Fruit fly (Drosophila melanogaster) whole organism, wandering third instar larva: Measurements from ENCODE around the gene TfIIEbeta.

Experiments used
- Abd-B ChIP-seq: fragments of >200 bp; optimal IDR thresholded peaks from 2 replicates; lab custom pipeline; 2017; ENCODE audit warnings: missing biosample characterization, missing genetic modification characterization
- CG32264 ChIP-seq: fragments of 200-800 bp; sonication (Bioruptor generic); optimal IDR thresholded peaks from 2 replicates; lab custom pipeline; 2016; ENCODE audit warnings: missing biosample characterization, missing genetic modification characterization
- CG9705 ChIP-seq: fragments of 200-800 bp; sonication (Bioruptor generic); optimal IDR thresholded peaks from 2 replicates; lab custom pipeline; 2018; ENCODE audit warnings: missing biosample characterization, mild to moderate bottlenecking, missing genetic modification characterization
- Dfd ChIP-seq: fragments of >200 bp; optimal IDR thresholded peaks from 2 replicates; lab custom pipeline; 2017; ENCODE audit warnings: missing biosample characterization, missing genetic modification characterization
- Dif ChIP-seq: fragments of 200-275, 200-300 bp; sonication (Bioruptor generic); optimal IDR thresholded peaks from 2 replicates; lab custom pipeline; 2018; ENCODE audit warnings: missing biosample characterization, missing genetic modification characterization; ENCODE audit not compliant: partially characterized antibody
- GATAd ChIP-seq: sonication (Bioruptor generic); optimal IDR thresholded peaks from 2 replicates; lab custom pipeline; 2016; ENCODE audit warnings: missing biosample characterization, missing genetic modification characterization
- HLH106 ChIP-seq: fragments of 200-800 bp; optimal IDR thresholded peaks from 3 replicates; lab custom pipeline; 2019; ENCODE audit warnings: missing biosample characterization, mild to moderate bottlenecking, missing genetic modification characterization, moderate library complexity
- Hnf4 ChIP-seq: fragments of 200-800 bp; sonication (Bioruptor generic); optimal IDR thresholded peaks from 2 replicates; lab custom pipeline; 2016; ENCODE audit warnings: missing biosample characterization, mild to moderate bottlenecking, missing genetic modification characterization
- Hr83 ChIP-seq: fragments of 200-300 bp; sonication (Bioruptor generic); optimal IDR thresholded peaks from 2 replicates; lab custom pipeline; 2016; ENCODE audit warnings: missing biosample characterization, mild to moderate bottlenecking, missing genetic modification characterization, moderate library complexity; ENCODE audit not compliant: poor library complexity, severe bottlenecking
- Jra ChIP-seq: sonication (Bioruptor generic); optimal IDR thresholded peaks from 2 replicates; lab custom pipeline; 2016; ENCODE audit warnings: missing biosample characterization, missing genetic modification characterization
- Mio ChIP-seq: sonication (Bioruptor generic); optimal IDR thresholded peaks from 2 replicates; lab custom pipeline; 2016; ENCODE audit warnings: missing biosample characterization, missing genetic modification characterization
- Myc ChIP-seq: fragments of >200 bp; optimal IDR thresholded peaks from 2 replicates; lab custom pipeline; 2017
- N ChIP-seq: fragments of >200 bp; optimal IDR thresholded peaks from 2 replicates; lab custom pipeline; 2018; ENCODE audit warnings: missing biosample characterization, missing external identifiers, missing genetic modification characterization
- OdsH ChIP-seq: fragments of 200-800 bp; sonication (Bioruptor generic); optimal IDR thresholded peaks from 2 replicates; lab custom pipeline; 2016; ENCODE audit warnings: missing biosample characterization, mild to moderate bottlenecking, missing genetic modification characterization
- Rel ChIP-seq, 2 experiments: fragments of 200-800 bp; sonication (Bioruptor generic) in 1 of 2; optimal IDR thresholded peaks; 2 replicates in 1 of 2; 3 replicates in 1 of 2; lab custom pipeline; 2016 to 2019; ENCODE audit warnings: mild to moderate bottlenecking in 2 of 2, missing biosample characterization in 2 of 2, missing genetic modification characterization in 2 of 2, moderate library complexity in 1 of 2
- Sp1 ChIP-seq: fragments of 200-800 bp; sonication (Bioruptor generic); optimal IDR thresholded peaks from 3 replicates; lab custom pipeline; 2019; ENCODE audit warnings: missing biosample characterization, mild to moderate bottlenecking, missing genetic modification characterization, moderate library complexity
- Vsx2 ChIP-seq: fragments of 200-300, 225-300 bp; sonication (Bioruptor generic); optimal IDR thresholded peaks from 2 replicates; lab custom pipeline; 2018; ENCODE audit warnings: missing biosample characterization, missing genetic modification characterization; ENCODE audit not compliant: partially characterized antibody
- br ChIP-seq: fragments of 200-800 bp; sonication (Bioruptor generic); optimal IDR thresholded peaks from 2 replicates; lab custom pipeline; 2016; ENCODE audit warnings: missing biosample characterization, missing genetic modification characterization
- brk ChIP-seq: fragments of 200-800 bp; sonication (Bioruptor generic); optimal IDR thresholded peaks from 2 replicates; lab custom pipeline; 2016; ENCODE audit warnings: missing biosample characterization, mild to moderate bottlenecking, missing genetic modification characterization
- dl ChIP-seq, 2 experiments: fragments of 175-275, 200-275 bp in 1 of 2; fragments of 200-275 bp in 1 of 2; sonication (Bioruptor generic); optimal IDR thresholded peaks; lab custom pipeline; 2018; ENCODE audit warnings: mild to moderate bottlenecking in 2 of 2, missing biosample characterization in 2 of 2, missing genetic modification characterization in 2 of 2, moderate library complexity in 2 of 2; ENCODE audit not compliant: partially characterized antibody in 2 of 2, insufficient read depth in 1 of 2
- dmrt93B ChIP-seq: fragments of 200-800 bp; sonication (Bioruptor generic); optimal IDR thresholded peaks from 2 replicates; lab custom pipeline; 2018; ENCODE audit warnings: missing biosample characterization, mild to moderate bottlenecking, missing genetic modification characterization
- dsf ChIP-seq: sonication (Bioruptor generic); optimal IDR thresholded peaks from 2 replicates; lab custom pipeline; 2016; ENCODE audit warnings: missing biosample characterization, missing genetic modification characterization, borderline replicate concordance
- ey ChIP-seq: fragments of 200-800 bp; sonication (Bioruptor generic); optimal IDR thresholded peaks from 2 replicates; lab custom pipeline; 2016; ENCODE audit warnings: missing biosample characterization, missing genetic modification characterization
- foxo ChIP-seq, 2 experiments: fragments of 200-800 bp; sonication (Bioruptor generic); optimal IDR thresholded peaks; 2 replicates in 1 of 2; 3 replicates in 1 of 2; lab custom pipeline; 2016 to 2017; ENCODE audit warnings: missing biosample characterization in 2 of 2, missing genetic modification characterization in 2 of 2
- fru ChIP-seq: fragments of 200-800 bp; sonication (Bioruptor generic); optimal IDR thresholded peaks from 3 replicates; lab custom pipeline; 2016; ENCODE audit warnings: missing biosample characterization, mild to moderate bottlenecking, missing genetic modification characterization
- h ChIP-seq: fragments of 200-800 bp; sonication (Bioruptor generic); optimal IDR thresholded peaks from 3 replicates; lab custom pipeline; 2016; ENCODE audit warnings: missing biosample characterization, mild to moderate bottlenecking, missing genetic modification characterization
- jim ChIP-seq: fragments of 175-275, 200-325 bp; sonication (Bioruptor generic); optimal IDR thresholded peaks from 2 replicates; lab custom pipeline; 2016; ENCODE audit warnings: missing biosample characterization, mild to moderate bottlenecking, missing genetic modification characterization
- lola ChIP-seq: fragments of >200 bp; optimal IDR thresholded peaks from 2 replicates; lab custom pipeline; 2017; ENCODE audit warnings: missing biosample characterization, missing genetic modification characterization
- pan ChIP-seq: fragments of >200 bp; optimal IDR thresholded peaks from 2 replicates; lab custom pipeline; 2017
- psq ChIP-seq: fragments of 200-800 bp; sonication (Bioruptor generic); optimal IDR thresholded peaks from 3 replicates; lab custom pipeline; 2017; ENCODE audit warnings: missing biosample characterization, mild to moderate bottlenecking, missing genetic modification characterization, moderate library complexity
- rgr ChIP-seq: fragments of 200-800 bp; sonication (Bioruptor generic); optimal IDR thresholded peaks from 3 replicates; lab custom pipeline; 2016; ENCODE audit warnings: missing biosample characterization, mild to moderate bottlenecking, missing genetic modification characterization
- sage ChIP-seq: fragments of 200-800 bp; sonication (Bioruptor generic); optimal IDR thresholded peaks from 2 replicates; lab custom pipeline; 2016; ENCODE audit warnings: missing biosample characterization, mild to moderate bottlenecking, missing genetic modification characterization
- sv ChIP-seq: fragments of 200-800 bp; sonication (Bioruptor generic); optimal IDR thresholded peaks from 3 replicates; lab custom pipeline; 2016; ENCODE audit warnings: missing biosample characterization, missing genetic modification characterization
- tai ChIP-seq: sonication (Bioruptor generic); optimal IDR thresholded peaks from 2 replicates; lab custom pipeline; 2016; ENCODE audit warnings: missing biosample characterization, missing genetic modification characterization
- usp ChIP-seq: fragments of >200 bp; optimal IDR thresholded peaks from 2 replicates; lab custom pipeline; 2017; ENCODE audit warnings: missing biosample characterization, missing genetic modification characterization
- woc ChIP-seq: sonication (Bioruptor generic); optimal IDR thresholded peaks from 2 replicates; lab custom pipeline; 2016; ENCODE audit warnings: missing biosample characterization, mild to moderate bottlenecking, missing genetic modification characterization

Gene TfIIEbeta

DNA sequence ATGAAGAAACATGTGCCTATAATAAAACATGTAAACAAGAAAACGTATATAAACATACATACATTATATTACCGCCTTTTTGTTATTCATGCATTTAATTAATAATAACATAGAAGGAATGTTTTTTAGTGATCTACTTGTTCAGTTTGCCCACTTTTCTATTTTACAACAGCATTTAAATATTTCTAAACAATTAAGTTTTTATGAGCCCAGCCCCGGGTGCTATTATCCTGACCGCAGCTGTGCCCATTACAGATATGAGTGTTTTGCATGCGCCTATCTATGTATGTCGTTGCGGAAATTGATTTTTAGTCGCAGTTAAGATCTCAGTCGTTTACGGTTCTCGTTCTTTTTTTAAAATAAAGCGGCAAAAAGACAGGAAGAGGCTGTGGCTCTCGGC lies 21.9 kb upstream of the TfIIEbeta start:
- no peak for TF ChIP-seq HLH106
- TF ChIP-seq sage (GFP tag; lab: Kevin White, UChicago): no peak
- TF ChIP-seq tai (GFP tag; lab: Kevin White, UChicago): no peak
- no peak for TF ChIP-seq Mio
- no peak for TF ChIP-seq h
- TF ChIP-seq dmrt93B (GFP tag; lab: Kevin White, UChicago): no peak
- no peak for TF ChIP-seq fru (GFP tag; lab: Kevin White, UChicago)
- no peak for TF ChIP-seq pan (lab: Kevin White, UChicago)

DNA sequence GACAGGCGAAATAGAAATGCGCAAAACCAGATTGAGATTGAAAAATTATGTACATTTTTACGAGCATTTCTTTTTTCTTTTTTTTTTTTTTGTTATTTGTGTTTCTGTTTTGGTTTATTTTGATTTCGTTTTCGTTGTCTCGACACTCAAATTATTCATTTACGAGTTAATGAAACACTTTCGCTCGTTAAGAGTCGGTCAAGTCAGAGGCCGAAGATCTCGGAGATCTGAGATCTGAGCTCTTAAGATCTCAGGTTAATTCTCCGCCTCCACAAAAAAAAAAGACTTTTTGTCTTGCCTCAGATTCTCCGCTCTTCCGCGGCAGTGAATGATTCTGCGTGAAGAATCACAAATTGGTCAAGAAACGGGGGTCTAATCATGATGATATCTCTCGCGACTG lies 21.0 kb upstream of the TfIIEbeta start:
- TF ChIP-seq Hr83 (GFP tag; lab: Kevin White, UChicago) (no peak), CG9705 (GFP tag; lab: Kevin White, UChicago) (no peak), Dif (GFP tag; lab: Kevin White, UChicago) (no peak), foxo (GFP tag; optimal IDR thresholded peaks at IDR 0.05; lab: Kevin White, UChicago) (no peak), dl (GFP tag; optimal IDR thresholded peaks at IDR 0.05; lab: Kevin White, UChicago; ENCODE audit: insufficient read depth in 1 of 2, partially characterized antibody in 2 of 2) (no peak), h (no peak), lola (GFP tag; lab: Kevin White, UChicago) (no peak), fru (GFP tag; lab: Kevin White, UChicago) (no peak), tai (GFP tag; lab: Kevin White, UChicago) (no peak), br (GFP tag; lab: Kevin White, UChicago) (no peak), Vsx2 (GFP tag; lab: Kevin White, UChicago) (no peak), N (GFP tag; lab: Kevin White, UChicago) (no peak), rgr (GFP tag; lab: Kevin White, UChicago) (no peak), OdsH (GFP tag; lab: Kevin White, UChicago) (no peak), sage (GFP tag; lab: Kevin White, UChicago) (no peak), dmrt93B (GFP tag; lab: Kevin White, UChicago) (no peak), HLH106 (no peak)

DNA sequence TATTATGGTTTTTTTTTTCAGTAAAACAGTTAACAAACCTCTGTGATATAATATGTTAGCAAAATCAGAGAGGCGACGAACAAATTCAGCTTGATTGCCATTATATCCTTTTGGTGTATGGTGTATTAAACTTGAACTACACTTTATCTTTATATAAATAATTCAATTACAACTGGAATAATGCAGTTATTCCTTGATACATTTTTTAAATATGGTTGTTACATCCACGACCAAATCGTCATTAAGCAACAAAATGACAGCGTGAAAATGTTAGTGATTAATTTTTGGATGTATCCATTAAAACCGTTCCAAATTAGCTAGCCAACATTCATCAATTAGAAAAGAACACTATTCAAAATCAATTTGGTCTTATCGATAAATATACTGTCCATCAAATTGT lies 19.4 kb upstream of the TfIIEbeta start, which contains the start of gene CG33764:
TSS of gene CG33764 (minus strand) at position 101 of the 400 bp plus-strand sequence.
- TF ChIP-seq HLH106: no peak

DNA sequence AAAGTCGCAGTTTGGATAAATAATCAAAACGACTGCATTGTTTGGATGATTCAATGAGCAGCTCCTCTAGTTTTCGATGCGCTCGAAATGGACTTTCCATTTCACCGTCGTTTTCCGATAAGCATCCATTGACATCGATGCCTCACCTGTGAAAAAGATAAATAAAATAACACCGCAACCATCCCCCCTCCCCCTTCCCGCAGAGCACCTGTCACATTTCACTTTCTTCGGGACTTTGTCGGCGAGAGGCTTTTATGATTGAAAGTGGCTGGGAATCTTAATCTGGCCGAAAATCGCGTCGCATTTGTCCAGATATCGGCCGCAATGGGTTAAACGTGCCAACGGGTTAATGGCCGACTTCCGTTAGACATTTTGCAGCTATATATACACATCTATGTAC lies 17.6 kb upstream of the TfIIEbeta start:
- TF ChIP-seq Rel (GFP tag; optimal IDR thresholded peaks at IDR 0.05; lab: Kevin White, UChicago) (no peak), Rel (tag; optimal IDR thresholded peaks at IDR 0.05; lab: Kevin White, UChicago) (no peak), Jra (GFP tag; lab: Kevin White, UChicago) (no peak), sv (GFP tag; lab: Kevin White, UChicago) (no peak), sage (GFP tag; lab: Kevin White, UChicago) (no peak), Myc (lab: Kevin White, UChicago) (no peak), Mio (no peak), Hnf4 (no peak), jim (GFP tag; lab: Kevin White, UChicago) (no peak), pan (lab: Kevin White, UChicago) (no peak), CG32264 (no peak), psq (no peak), Vsx2 (GFP tag; lab: Kevin White, UChicago) (no peak)
- TF ChIP-seq, all 38 proteins: peak for 0

DNA sequence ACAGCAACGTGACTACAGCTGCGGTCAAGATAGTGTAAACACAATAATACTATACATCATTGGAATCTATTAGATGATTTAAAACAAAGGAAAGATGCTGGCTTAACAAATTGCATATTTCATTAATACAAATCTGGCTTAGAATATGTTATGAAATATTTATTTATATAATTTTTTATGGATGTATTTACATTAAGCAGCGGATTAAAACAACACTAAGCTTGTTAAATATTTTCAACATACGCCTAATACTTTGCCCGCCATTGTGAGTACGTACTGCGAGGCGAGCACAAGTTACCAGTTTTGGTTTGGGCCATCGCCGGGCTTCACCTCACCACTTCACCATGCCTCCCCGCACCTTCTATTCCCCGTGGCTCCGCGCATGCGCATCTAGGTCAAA lies 16.9 kb upstream of the TfIIEbeta start:
- TF ChIP-seq lola (GFP tag; lab: Kevin White, UChicago) (no peak), CG32264 (no peak), CG9705 (GFP tag; lab: Kevin White, UChicago) (peak; percentile 61), Sp1 (peak; percentile 90), Hnf4 (peak; percentile 52), usp (GFP tag; lab: Kevin White, UChicago) (no peak), ey (GFP tag; lab: Kevin White, UChicago) (peak; percentile 55), OdsH (GFP tag; lab: Kevin White, UChicago) (peak; percentile 86), Myc (lab: Kevin White, UChicago) (no peak), GATAd (GFP tag; lab: Kevin White, UChicago) (no peak), Mio (no peak), fru (GFP tag; lab: Kevin White, UChicago) (peak; percentile 71), Dfd (no peak), h (peak; percentile 83), jim (GFP tag; lab: Kevin White, UChicago) (no peak), woc (GFP tag; lab: Kevin White, UChicago) (peak; percentile 53), pan (lab: Kevin White, UChicago) (no peak), foxo (GFP tag; optimal IDR thresholded peaks at IDR 0.05; lab: Kevin White, UChicago) (peak in 1 of 2 experiments; percentile 86), br (GFP tag; lab: Kevin White, UChicago) (peak; percentile 56), brk (GFP tag; lab: Kevin White, UChicago) (peak; percentile 55), HLH106 (peak; percentile 90), sage (GFP tag; lab: Kevin White, UChicago) (peak; percentile 47), N (GFP tag; lab: Kevin White, UChicago) (no peak), dsf (GFP tag; lab: Kevin White, UChicago) (no peak), psq (peak; percentile 75), Jra (GFP tag; lab: Kevin White, UChicago) (no peak), dmrt93B (GFP tag; lab: Kevin White, UChicago) (peak; percentile 75), Abd-B (GFP tag; lab: Kevin White, UChicago) (no peak), dl (GFP tag; optimal IDR thresholded peaks at IDR 0.05; lab: Kevin White, UChicago; ENCODE audit: insufficient read depth in 1 of 2, partially characterized antibody in 2 of 2) (no peak), Dif (GFP tag; lab: Kevin White, UChicago) (no peak), Rel (GFP tag; optimal IDR thresholded peaks at IDR 0.05; lab: Kevin White, UChicago) (peak; percentile 50), Rel (tag; optimal IDR thresholded peaks at IDR 0.05; lab: Kevin White, UChicago) (peak; percentile 63), tai (GFP tag; lab: Kevin White, UChicago) (no peak)
